Fruit fly (Drosophila melanogaster): Measurements from ENCODE around the gene by.
A peak's percentile ranks its signal among the peaks of the same experiment; 100 is the strongest.

Gene by

dm6 chr3R:9500193-9501051 lies 32.4 kb downstream of the by start (continued):
- peak; percentile 68 for TF ChIP-seq Blimp-1 (GFP tag; optimal IDR thresholded peaks at IDR 0.05)
- TF ChIP-seq pb (GFP tag; optimal IDR thresholded peaks at IDR 0.05), result no peak
- peak in 1 of 2 experiments; percentile 55 for TF ChIP-seq Pdp1 (GFP tag; optimal IDR thresholded peaks at IDR 0.05)
- 0 out of 2 replicates have a peak, but pooled peaks have one; percentile 55 for TF ChIP-seq CG16779 (GFP tag; IDR thresholded peaks at IDR 0.05)
- no peak for TF ChIP-seq CG4328 (GFP tag; optimal IDR thresholded peaks at IDR 0.05)
- peak; percentile 21; the same call in 1 of the 3 replicates for TF ChIP-seq Dbx (GFP tag; IDR thresholded peaks at IDR 0.05)
- no peak for TF ChIP-seq sim (GFP tag; IDR thresholded peaks at IDR 0.05)
- no peak for TF ChIP-seq fd3F (GFP tag; optimal IDR thresholded peaks at IDR 0.05)
- TF ChIP-seq pros (GFP tag; optimal IDR thresholded peaks at IDR 0.05), result peak; percentile 70
- TF ChIP-seq crol (GFP tag; IDR thresholded peaks at IDR 0.05), result 0 out of 2 replicates have a peak, but pooled peaks have one; percentile 6
- TF ChIP-seq CG2199 (GFP tag; IDR thresholded peaks at IDR 0.05), result peak; percentile 34; the same call in 1 of the 3 replicates
- TF ChIP-seq sd (tag; optimal IDR thresholded peaks at IDR 0.05), result peak; percentile 42
- TF ChIP-seq grn (GFP tag; optimal IDR thresholded peaks at IDR 0.05), result no peak
- TF ChIP-seq CG15514 (GFP tag; optimal IDR thresholded peaks at IDR 0.05), result peak; percentile 24
- TF ChIP-seq Rx (GFP tag; IDR thresholded peaks at IDR 0.05), result 0 out of 2 replicates have a peak, but pooled peaks have one; percentile 15
- TF ChIP-seq bab2 (GFP tag; optimal IDR thresholded peaks at IDR 0.05), result peak; percentile 8
- 0 out of 2 replicates have a peak, but pooled peaks have one; percentile 26 for TF ChIP-seq sob (GFP tag; IDR thresholded peaks at IDR 0.05)
- TF ChIP-seq CG1024 (GFP tag; IDR thresholded peaks at IDR 0.05), result no peak
- peak; percentile 11 for TF ChIP-seq CG9817 (tag; optimal IDR thresholded peaks at IDR 0.05)
- no peak for TF ChIP-seq CG7556 (GFP tag; optimal IDR thresholded peaks at IDR 0.05)
- TF ChIP-seq repo (GFP tag; optimal IDR thresholded peaks at IDR 0.05), result no peak
- no peak for TF ChIP-seq CG17186 (GFP tag; optimal IDR thresholded peaks at IDR 0.05)
- no peak for TF ChIP-seq slou (GFP tag; optimal IDR thresholded peaks at IDR 0.05)
- TF ChIP-seq CG10565 (GFP tag; optimal IDR thresholded peaks at IDR 0.05), result no peak
- peak; percentile 1 for TF ChIP-seq CG12071 (GFP tag; optimal IDR thresholded peaks at IDR 0.05)
- TF ChIP-seq CG17912 (GFP tag; optimal IDR thresholded peaks at IDR 0.05), result no peak
- TF ChIP-seq CG12769 (tag; optimal IDR thresholded peaks at IDR 0.05), result peak; percentile 13
- peak; percentile 66 for TF ChIP-seq Med (GFP tag)
- no peak for TF ChIP-seq ato (GFP tag; IDR thresholded peaks at IDR 0.05; ENCODE audit: partially characterized antibody)
- peak; percentile 4 for TF ChIP-seq gem (tag; optimal IDR thresholded peaks at IDR 0.05)
- TF ChIP-seq Opbp (GFP tag; IDR thresholded peaks at IDR 0.05; ENCODE audit: partially characterized antibody), result no peak
- TF ChIP-seq CG14441 (GFP tag; IDR thresholded peaks at IDR 0.05), result 0 out of 2 replicates have a peak, but pooled peaks have one; percentile 15
- no peak for TF ChIP-seq CG12219 (GFP tag; optimal IDR thresholded peaks at IDR 0.05)
- no peak for TF ChIP-seq jing (GFP tag; optimal IDR thresholded peaks at IDR 0.05)
- no peak for TF ChIP-seq br (optimal IDR thresholded peaks at IDR 0.05)
- TF ChIP-seq wdn (GFP tag; IDR thresholded peaks at IDR 0.05), result 0 out of 2 replicates have a peak, but pooled peaks have one; percentile 15

DNA sequence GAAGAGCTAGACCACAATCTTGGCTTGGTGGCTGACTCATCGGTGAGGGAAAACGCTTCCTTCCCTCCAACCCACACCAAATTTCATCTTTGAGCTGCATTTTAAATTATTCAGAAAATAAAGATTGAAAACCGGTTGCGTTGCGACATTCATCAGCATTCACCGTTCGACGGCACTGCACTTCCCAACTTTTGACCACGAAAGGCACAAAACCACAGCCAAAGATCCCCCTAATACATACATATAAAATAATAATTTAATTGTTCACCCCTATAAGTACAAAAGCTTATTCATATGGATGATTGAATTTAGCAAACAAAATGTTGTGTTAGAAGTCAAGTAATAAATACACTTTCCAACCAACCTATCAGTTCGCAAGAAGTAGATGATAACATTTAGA lies 33.6 kb downstream of the by start:
- TF ChIP-seq CG1602 (GFP tag; optimal IDR thresholded peaks at IDR 0.05) (no peak), dm (GFP tag; optimal IDR thresholded peaks at IDR 0.05) (no peak), NFAT (GFP tag; IDR thresholded peaks at IDR 0.05) (no peak), Aef1 (GFP tag; IDR thresholded peaks at IDR 0.05) (no peak), CG3163 (GFP tag; optimal IDR thresholded peaks at IDR 0.05) (no peak), NC2β (GFP tag; optimal IDR thresholded peaks at IDR 0.05) (no peak), CG14441 (GFP tag; IDR thresholded peaks at IDR 0.05) (no peak), CG5953 (GFP tag; IDR thresholded peaks at IDR 0.05) (no peak), org-1 (GFP tag; optimal IDR thresholded peaks at IDR 0.05) (no peak), Atf6 (GFP tag; IDR thresholded peaks at IDR 0.05) (no peak), trem (tag; optimal IDR thresholded peaks at IDR 0.05) (no peak), CG6791 (GFP tag; IDR thresholded peaks at IDR 0.05; ENCODE audit: partially characterized antibody) (no peak), nau (GFP tag; optimal IDR thresholded peaks at IDR 0.05) (no peak), CG7839 (tag; optimal IDR thresholded peaks at IDR 0.05) (no peak), row (GFP tag; IDR thresholded peaks at IDR 0.05) (no peak), CG5180 (GFP tag; optimal IDR thresholded peaks at IDR 0.05) (no peak)
